Fruit fly (Drosophila melanogaster): Measurements from ENCODE around the gene LysRS.

The LysRS gene

DNA sequence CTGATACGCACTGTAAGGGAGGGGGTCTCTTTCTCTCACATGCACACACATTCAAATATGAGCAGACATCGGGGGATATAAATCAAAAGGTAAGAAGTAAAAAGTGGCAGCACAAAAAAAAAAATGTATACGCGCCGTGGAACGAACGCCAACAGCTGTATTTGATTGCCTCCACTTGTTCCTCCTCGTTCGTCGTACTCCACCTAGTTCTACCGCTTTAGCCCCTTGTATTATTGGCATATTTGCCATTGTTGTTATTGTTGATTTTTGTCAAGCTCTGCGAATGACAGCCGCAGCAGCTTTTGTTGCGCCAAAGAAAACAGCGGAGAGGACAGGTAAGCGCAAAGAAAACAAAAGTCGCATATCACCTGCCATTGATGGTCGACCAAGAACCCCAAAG lies 28.2 kb upstream of the LysRS start:
- TF ChIP-seq CTCF (optimal IDR thresholded peaks at IDR 0.05) (no peak), CG8478 (optimal IDR thresholded peaks at IDR 0.05) (no peak)

- no peak for TF ChIP-seq CTCF (optimal IDR thresholded peaks at IDR 0.05)
- no peak for TF ChIP-seq CG8478 (optimal IDR thresholded peaks at IDR 0.05)
Measured at dm6 chrX:9617598-9618076, 9.0 kb upstream of the LysRS start.

DNA sequence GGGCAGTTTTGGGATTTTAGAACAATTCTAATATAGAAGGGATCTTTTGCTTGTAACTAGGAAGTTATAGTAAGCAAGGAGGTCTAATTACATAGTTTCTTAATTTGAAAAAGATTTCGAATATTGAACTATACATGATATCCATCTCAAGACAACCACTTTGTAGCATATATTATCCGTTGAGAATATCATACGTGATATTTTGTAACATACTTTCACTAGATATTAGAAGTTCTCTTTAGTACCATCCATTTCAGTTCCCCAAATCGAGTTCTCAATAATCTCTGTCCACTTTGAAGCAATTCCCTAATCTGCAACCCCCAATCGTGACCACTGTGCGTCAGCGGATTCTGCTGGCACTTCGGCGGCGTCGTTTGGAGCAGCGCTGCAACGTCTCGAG lies 6.8 kb upstream of the LysRS start:
- no peak for TF ChIP-seq CG8478 (optimal IDR thresholded peaks at IDR 0.05)

- TF ChIP-seq CTCF (optimal IDR thresholded peaks at IDR 0.05) = no peak
- TF ChIP-seq CG8478 (optimal IDR thresholded peaks at IDR 0.05) = no peak
Measured at dm6 chrX:9605783-9606182, 2.9 kb downstream of the LysRS start, which contains the start of gene Lst8. Lst8 (minus strand) TSS chrX:9605969.

DNA sequence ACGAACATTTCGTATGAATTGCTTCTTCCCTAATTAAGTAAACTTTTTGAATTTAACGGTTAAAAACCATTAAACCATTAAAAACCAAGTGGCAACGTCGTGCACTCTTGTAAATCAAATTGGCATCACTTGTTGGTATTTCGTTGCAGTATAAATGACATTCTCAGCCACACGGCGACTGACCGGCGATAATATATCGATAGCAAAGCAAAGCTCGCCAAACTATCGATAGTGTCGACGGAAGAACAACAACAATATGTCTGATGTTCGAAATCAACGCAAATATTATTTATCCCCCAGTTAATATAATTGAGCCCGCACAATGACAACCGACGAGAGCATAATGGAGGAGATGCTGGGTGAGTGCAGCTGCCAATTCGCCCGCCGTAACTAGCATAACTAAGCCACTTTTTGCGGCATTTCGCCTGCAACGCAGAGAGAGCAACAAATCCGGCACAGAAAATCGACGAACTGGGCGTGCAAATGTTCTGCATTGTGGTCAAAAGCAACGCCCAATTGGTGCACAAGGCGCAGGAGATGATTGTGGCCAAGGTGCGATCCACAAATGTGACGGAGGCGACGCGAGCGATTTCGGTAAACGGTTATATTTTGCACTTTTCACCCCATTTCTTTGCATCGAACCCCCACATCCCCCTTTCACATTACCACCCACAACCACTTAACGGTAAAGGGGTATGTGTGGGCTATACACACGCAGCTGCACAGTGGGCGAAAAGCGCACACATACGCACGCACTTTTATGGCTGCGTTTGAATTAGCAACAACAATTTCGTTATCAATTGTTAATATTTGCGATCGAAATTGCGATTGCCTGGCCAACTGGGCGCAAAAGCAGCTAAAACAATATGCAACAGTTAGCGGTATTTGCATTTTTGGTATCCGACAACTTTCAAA lies 7.6 kb downstream of the LysRS start, which contains the start of gene Gga:
Gga (plus strand) TSS at position 213 of the 915 bp plus-strand sequence.
- TF ChIP-seq CTCF (optimal IDR thresholded peaks at IDR 0.05) (peak; percentile 29 to 36), CG8478 (optimal IDR thresholded peaks at IDR 0.05) (no peak)

- TF ChIP-seq CG8478 (optimal IDR thresholded peaks at IDR 0.05) (no peak), CTCF (optimal IDR thresholded peaks at IDR 0.05) (peak in 1 of 2 experiments; percentile 21)
Measured at dm6 chrX:9600083-9600817, 8.4 kb downstream of the LysRS start.

dm6 chrX:9599158-9600082 lies 9.3 kb downstream of the LysRS start:
- TF ChIP-seq CG8478 (optimal IDR thresholded peaks at IDR 0.05) (no peak), CTCF (optimal IDR thresholded peaks at IDR 0.05) (no peak)

dm6 chrX:9598106-9598505 lies 10.6 kb downstream of the LysRS start:
- no peak for TF ChIP-seq CG8478 (optimal IDR thresholded peaks at IDR 0.05)

dm6 chrX:9595312-9595931 lies 13.3 kb downstream of the LysRS start:
- TF ChIP-seq CG8478 (optimal IDR thresholded peaks at IDR 0.05) (no peak), CTCF (optimal IDR thresholded peaks at IDR 0.05) (peak; percentile 68 to 75)

DNA sequence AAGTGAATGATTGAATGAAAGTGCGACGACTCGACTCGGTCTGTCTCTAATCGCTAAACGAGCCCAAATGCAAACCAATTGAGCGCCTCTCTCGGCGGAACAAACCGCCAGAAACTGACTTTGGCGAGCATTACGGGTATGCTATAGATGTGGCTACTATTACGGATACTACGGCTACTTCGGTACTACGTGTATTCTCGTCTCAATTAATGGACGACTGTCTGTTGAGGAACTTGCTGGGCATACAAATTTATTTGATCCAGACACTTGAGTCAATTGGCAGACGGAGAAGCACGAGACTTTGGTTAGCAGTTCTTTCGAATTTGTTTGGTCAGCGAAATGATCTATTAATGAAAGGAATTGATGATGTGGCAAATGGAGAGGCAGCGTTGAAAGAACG lies 14.2 kb downstream of the LysRS start:
- TF ChIP-seq CTCF (optimal IDR thresholded peaks at IDR 0.05) = no peak
- no peak for TF ChIP-seq CG8478 (optimal IDR thresholded peaks at IDR 0.05)

dm6 chrX:9590592-9590991 lies 18.1 kb downstream of the LysRS start:
- TF ChIP-seq CTCF (optimal IDR thresholded peaks at IDR 0.05) (no peak), CG8478 (optimal IDR thresholded peaks at IDR 0.05) (no peak)

DNA sequence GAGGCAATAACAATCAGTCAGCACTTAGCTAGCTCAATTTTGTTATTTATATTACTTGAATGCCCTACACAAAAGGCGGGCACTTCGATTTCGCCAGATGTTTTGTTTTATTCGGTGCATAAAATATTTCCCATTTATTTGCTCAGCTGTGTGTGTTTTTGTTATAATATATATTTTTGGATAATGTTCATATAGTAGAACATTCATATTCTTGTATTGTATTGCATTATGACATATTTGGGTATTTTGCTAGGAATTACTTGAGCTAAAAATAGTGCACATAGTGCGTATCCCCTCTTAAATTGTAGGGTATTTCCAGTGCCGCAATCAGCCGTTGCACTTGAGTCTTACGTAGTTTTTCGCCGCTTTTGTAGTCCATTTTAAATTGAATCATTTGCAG lies 18.8 kb downstream of the LysRS start:
- TF ChIP-seq CTCF (optimal IDR thresholded peaks at IDR 0.05) (no peak), CG8478 (optimal IDR thresholded peaks at IDR 0.05) (no peak)

dm6 chrX:9587881-9588280 lies 20.8 kb downstream of the LysRS start:
- TF ChIP-seq CTCF (optimal IDR thresholded peaks at IDR 0.05) = no peak
- TF ChIP-seq CG8478 (optimal IDR thresholded peaks at IDR 0.05) = no peak

- no peak for TF ChIP-seq CG8478 (optimal IDR thresholded peaks at IDR 0.05)
- TF ChIP-seq CTCF (optimal IDR thresholded peaks at IDR 0.05) = no peak
Measured at dm6 chrX:9586627-9587026, 22.1 kb downstream of the LysRS start.
